Worm (Caenorhabditis elegans) whole organism, L1 larva: Measurements from ENCODE around the gene R07D5.2.

Experiments
- F16B12.6 ChIP-seq: fragments of 150-350 bp; optimal IDR thresholded peaks from 2 replicates; lab custom pipeline; 2014; ENCODE audit warnings: missing biosample characterization, missing genetic modification characterization
- aly-2 ChIP-seq: fragments of 150-350 bp; optimal IDR thresholded peaks from 2 replicates; lab custom pipeline; 2014; ENCODE audit warnings: missing biosample characterization, missing genetic modification characterization
- blmp-1 ChIP-seq: fragments of 150-350 bp; optimal IDR thresholded peaks from 2 replicates; lab custom pipeline; 2014; ENCODE audit warnings: missing biosample characterization, missing genetic modification characterization
- ceh-88 ChIP-seq: fragments of 200-800 bp; sonication (Bioruptor generic); IDR thresholded peaks from 2 replicates; pipeline ENCODE4 v1.3.6; 2022; ENCODE audit warnings: missing genetic modification characterization, missing compliant biosample characterization
- dpl-1 ChIP-seq, 3 experiments: fragments of 150-350 bp in 2 of 3; sonication (generic microtip) in 1 of 3; optimal IDR thresholded peaks; 2 replicates each; lab custom pipeline; 2014 to 2017; ENCODE audit warnings: missing biosample characterization in 3 of 3, missing genetic modification characterization in 3 of 3, missing genetic modification reagents in 3 of 3
- dsc-1 ChIP-seq: sonication (generic microtip); optimal IDR thresholded peaks from 2 replicates; lab custom pipeline; 2016; ENCODE audit warnings: mild to moderate bottlenecking, missing genetic modification characterization, missing compliant biosample characterization
- efl-1 ChIP-seq, 4 experiments: fragments of 150-350 bp; optimal IDR thresholded peaks in 3 of 4; peaks in 1 of 4; 1 replicate in 1 of 4; 2 replicates in 3 of 4; lab custom pipeline; 2014; ENCODE audit warnings: missing biosample characterization in 2 of 4, missing genetic modification characterization in 2 of 4, missing genetic modification reagents in 2 of 4
- egl-13 ChIP-seq: sonication (generic microtip); optimal IDR thresholded peaks from 2 replicates; lab custom pipeline; 2016; ENCODE audit warnings: missing genotype, missing genetic modification reagents, missing genetic modification characterization, missing compliant biosample characterization
- egl-27 ChIP-seq, 2 experiments: fragments of 150-350 bp in 1 of 2; sonication (generic microtip); optimal IDR thresholded peaks; 3 replicates each; lab custom pipeline; 2017 to 2018; ENCODE audit warnings: missing biosample characterization in 2 of 2, missing genetic modification characterization in 2 of 2, missing genetic modification reagents in 2 of 2
- elt-3 ChIP-seq, 6 experiments: fragments of 150-350 bp in 1 of 6; sonication (generic microtip); optimal IDR thresholded peaks; 2 replicates each; lab custom pipeline; 2017 to 2018; ENCODE audit warnings: missing biosample characterization in 6 of 6, missing genetic modification characterization in 6 of 6, inconsistent platforms in 1 of 6
- fkh-10 ChIP-seq: sonication (generic microtip); optimal IDR thresholded peaks from 2 replicates; lab custom pipeline; 2017; ENCODE audit warnings: missing biosample characterization, missing genetic modification reagents, missing genetic modification characterization
- fkh-4 ChIP-seq: sonication (generic microtip); optimal IDR thresholded peaks from 2 replicates; lab custom pipeline; 2016; ENCODE audit warnings: missing compliant biosample characterization, missing genetic modification characterization, borderline replicate concordance
- fos-1 ChIP-seq: fragments of 150-350 bp; optimal IDR thresholded peaks from 2 replicates; lab custom pipeline; 2014; ENCODE audit warnings: missing biosample characterization, missing genetic modification characterization
- grh-1 ChIP-seq: fragments of 200-800 bp; sonication (Bioruptor generic); IDR thresholded peaks from 2 replicates; pipeline ENCODE4 v1.3.6; 2022; ENCODE audit warnings: missing genetic modification reagents, missing genetic modification characterization, missing compliant biosample characterization
- hlh-4 ChIP-seq: sonication (generic microtip); optimal IDR thresholded peaks from 2 replicates; lab custom pipeline; 2016; ENCODE audit warnings: mild to moderate bottlenecking, missing genetic modification characterization, missing compliant biosample characterization
- irx-1 ChIP-seq: sonication (generic microtip); optimal IDR thresholded peaks from 2 replicates; lab custom pipeline; 2016; ENCODE audit warnings: missing genetic modification characterization, missing compliant biosample characterization
- lin-13 ChIP-seq: fragments of 150-350 bp; optimal IDR thresholded peaks from 2 replicates; lab custom pipeline; 2014; ENCODE audit warnings: missing biosample characterization, missing genetic modification reagents, missing genetic modification characterization
- lin-14 ChIP-seq: fragments of 200-800 bp; sonication (Bioruptor generic); optimal IDR thresholded peaks from 2 replicates; lab custom pipeline; 2018; ENCODE audit warnings: mild to moderate bottlenecking, missing genetic modification characterization, moderate library complexity, missing compliant biosample characterization
- lin-15B ChIP-seq: fragments of 150-350 bp; sonication (generic microtip); optimal IDR thresholded peaks from 3 replicates; lab custom pipeline; 2014; ENCODE audit warnings: missing biosample characterization, missing genetic modification characterization
- lin-35 ChIP-seq, 2 experiments: fragments of 150-350 bp; optimal IDR thresholded peaks; 2 replicates each; lab custom pipeline; 2014; ENCODE audit warnings: missing biosample characterization in 2 of 2, missing genetic modification characterization in 2 of 2, missing genetic modification reagents in 2 of 2
- lin-39 ChIP-seq: fragments of 150-350 bp; optimal IDR thresholded peaks from 2 replicates; lab custom pipeline; 2014; ENCODE audit warnings: missing biosample characterization, missing genetic modification reagents, missing genetic modification characterization
- lir-3 ChIP-seq: sonication (generic microtip); optimal IDR thresholded peaks from 2 replicates; lab custom pipeline; 2016; ENCODE audit warnings: mild to moderate bottlenecking, missing genetic modification characterization, moderate library complexity, missing compliant biosample characterization; ENCODE audit not compliant: poor library complexity
- mab-9 ChIP-seq: fragments of 200-800 bp; sonication (Bioruptor generic); IDR thresholded peaks from 2 replicates; pipeline ENCODE4 v1.3.6; 2022; ENCODE audit warnings: missing genetic modification reagents, missing genetic modification characterization, missing compliant biosample characterization
- mdl-1 ChIP-seq, 2 experiments: fragments of 150-350 bp; optimal IDR thresholded peaks; 2 replicates each; lab custom pipeline; 2014 to 2017; ENCODE audit warnings: missing biosample characterization in 2 of 2, missing genetic modification characterization in 2 of 2, inconsistent platforms in 1 of 2
- mep-1 ChIP-seq: fragments of 150-350 bp; optimal IDR thresholded peaks from 2 replicates; lab custom pipeline; 2014; ENCODE audit warnings: missing biosample characterization, missing genetic modification characterization
- nhr-11 ChIP-seq: fragments of 150-350 bp; optimal IDR thresholded peaks from 2 replicates; lab custom pipeline; 2014; ENCODE audit warnings: missing biosample characterization, missing genetic modification characterization
- nhr-19 ChIP-seq: fragments of 200-800 bp; sonication (Bioruptor generic); conservative IDR thresholded peaks from 2 replicates; pipeline ENCODE4 v1.3.6; 2022; ENCODE audit warnings: missing genetic modification characterization, missing compliant biosample characterization
- nhr-20 ChIP-seq: sonication (generic microtip); optimal IDR thresholded peaks from 2 replicates; lab custom pipeline; 2016; ENCODE audit warnings: mild to moderate bottlenecking, missing genetic modification characterization, missing compliant biosample characterization
- nhr-237 ChIP-seq: fragments of 150-350 bp; optimal IDR thresholded peaks from 2 replicates; lab custom pipeline; 2014; ENCODE audit warnings: missing biosample characterization, missing genetic modification characterization
- nhr-71 ChIP-seq: sonication (generic microtip); optimal IDR thresholded peaks from 2 replicates; lab custom pipeline; 2016; ENCODE audit warnings: mild to moderate bottlenecking, missing genetic modification characterization, moderate library complexity, missing compliant biosample characterization
- nhr-85 ChIP-seq: sonication (generic microtip); peaks from one replicate; lab custom pipeline; 2016; ENCODE audit warnings: missing genetic modification characterization, inconsistent platforms, missing compliant biosample characterization
- nhr-90 ChIP-seq: sonication (generic microtip); optimal IDR thresholded peaks from 2 replicates; lab custom pipeline; 2016; ENCODE audit warnings: mild to moderate bottlenecking, missing genetic modification characterization, missing compliant biosample characterization; ENCODE audit not compliant: poor library complexity
- skn-1 ChIP-seq: fragments of 150-350 bp; optimal IDR thresholded peaks from 2 replicates; lab custom pipeline; 2014; ENCODE audit warnings: missing biosample characterization, missing genetic modification characterization
- snpc-4 ChIP-seq: fragments of 150-350 bp; optimal IDR thresholded peaks from 2 replicates; lab custom pipeline; 2014; ENCODE audit warnings: missing biosample characterization, missing genetic modification characterization
- snu-23 ChIP-seq: sonication (generic microtip); optimal IDR thresholded peaks from 2 replicates; lab custom pipeline; 2016; ENCODE audit warnings: missing genetic modification characterization, missing compliant biosample characterization
- sox-4 ChIP-seq: sonication (generic microtip); optimal IDR thresholded peaks from 2 replicates; lab custom pipeline; 2016; ENCODE audit warnings: missing genetic modification characterization, missing compliant biosample characterization
- sptf-1 ChIP-seq: fragments of 150-350 bp; optimal IDR thresholded peaks from 2 replicates; lab custom pipeline; 2014; ENCODE audit warnings: missing biosample characterization, missing genetic modification characterization
- sup-37 ChIP-seq: fragments of 200-800 bp; sonication (Bioruptor generic); optimal IDR thresholded peaks from 2 replicates; lab custom pipeline; 2018; ENCODE audit warnings: mild to moderate bottlenecking, missing genetic modification characterization, missing compliant biosample characterization
- swsn-7 ChIP-seq: sonication (generic microtip); optimal IDR thresholded peaks from 2 replicates; lab custom pipeline; 2016; ENCODE audit warnings: missing genetic modification characterization, missing compliant biosample characterization
- tbx-2 ChIP-seq: sonication (generic microtip); optimal IDR thresholded peaks from 2 replicates; lab custom pipeline; 2016; ENCODE audit warnings: missing genetic modification characterization, missing compliant biosample characterization
- unc-130 ChIP-seq: fragments of 150-350 bp; optimal IDR thresholded peaks from 2 replicates; lab custom pipeline; 2017; ENCODE audit warnings: missing biosample characterization, missing genetic modification characterization, inconsistent platforms
- unc-30 ChIP-seq: sonication (generic microtip); optimal IDR thresholded peaks from 2 replicates; lab custom pipeline; 2017; ENCODE audit warnings: missing biosample characterization, missing genetic modification characterization
- unc-98 ChIP-seq: fragments of 200-800 bp; sonication (Bioruptor generic); IDR thresholded peaks from 2 replicates; pipeline ENCODE4 v1.3.6; 2022; ENCODE audit warnings: missing genetic modification characterization, missing compliant biosample characterization
- zag-1 ChIP-seq: fragments of 150-350 bp; optimal IDR thresholded peaks from 2 replicates; lab custom pipeline; 2014; ENCODE audit warnings: missing biosample characterization, missing genetic modification characterization
- zip-4 ChIP-seq: fragments of 200-800 bp; sonication (Bioruptor generic); optimal IDR thresholded peaks from 2 replicates; lab custom pipeline; 2018; ENCODE audit warnings: mild to moderate bottlenecking, missing genetic modification characterization, moderate library complexity, missing compliant biosample characterization

R07D5.2 gene

DNA sequence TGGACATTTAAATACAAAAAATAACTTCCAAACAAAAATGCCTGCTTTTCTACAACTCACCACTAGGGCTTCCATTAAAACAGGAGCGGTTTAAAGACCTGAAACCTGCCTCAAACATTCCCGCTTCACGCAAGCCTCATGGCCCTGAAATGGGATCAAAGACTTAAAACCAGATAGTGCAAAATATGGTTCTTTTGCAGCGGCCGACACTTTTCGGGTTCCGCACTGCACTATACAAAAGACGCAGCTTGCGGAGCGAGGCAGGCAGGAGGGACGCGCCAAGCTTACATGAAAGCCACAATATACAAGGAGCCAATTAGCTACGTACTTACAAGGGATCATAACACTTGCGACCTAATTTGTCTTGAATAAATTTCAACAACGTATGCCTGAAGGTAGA, 42.9 kb downstream of the R07D5.2 start:
- TF ChIP-seq lin-39 (tag; lab: Kevin White, UChicago), result no peak
- TF ChIP-seq snpc-4 (tag; lab: Kevin White, UChicago), result peak; percentile 34

DNA sequence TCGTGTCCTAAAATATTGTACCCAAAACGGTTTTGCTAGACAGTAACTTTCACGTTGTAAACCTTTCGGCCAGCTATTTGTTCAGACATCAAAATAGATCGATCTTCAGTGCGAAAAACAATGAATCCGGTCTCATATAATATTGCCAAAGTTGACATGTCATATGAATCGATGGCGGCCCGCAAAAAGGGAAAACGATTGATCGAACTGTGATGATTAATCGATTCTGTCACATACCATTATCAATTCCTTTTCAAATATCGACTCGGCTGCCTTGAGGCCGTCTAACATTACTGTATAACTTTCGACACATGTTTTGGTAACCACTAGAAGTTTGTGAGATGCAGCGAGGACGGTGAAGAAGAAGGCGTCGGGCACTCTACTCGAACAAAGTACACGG, 43.5 kb downstream of the R07D5.2 start:
- TF ChIP-seq nhr-85 (tag; lab: Kevin White, UChicago) (peak; percentile 96), unc-130 (tag; lab: Kevin White, UChicago) (peak; percentile 28), lin-14 (peak; percentile 56), mdl-1 (tag; optimal IDR thresholded peaks at IDR 0.05; lab: Kevin White, UChicago) (peak in 1 of 2 experiments; percentile 35), fkh-10 (no peak), elt-3 (tag; optimal IDR thresholded peaks at IDR 0.05; lab: Kevin White, UChicago) (peak in 2 of 6 experiments; percentile 71 to 72), ceh-88 (GFP tag; lab: Robert Waterston, UW) (no peak), sptf-1 (no peak), lin-39 (tag; lab: Kevin White, UChicago) (no peak), nhr-237 (tag; lab: Kevin White, UChicago) (no peak), egl-27 (tag; optimal IDR thresholded peaks at IDR 0.05; lab: Kevin White, UChicago) (no peak), irx-1 (tag; lab: Kevin White, UChicago) (no peak), tbx-2 (tag; lab: Kevin White, UChicago) (peak; percentile 69), sox-4 (tag; lab: Kevin White, UChicago) (no peak), nhr-71 (tag; lab: Kevin White, UChicago) (peak; percentile 80), nhr-90 (peak; percentile 74), fkh-4 (tag; lab: Kevin White, UChicago) (no peak), skn-1 (tag; lab: Kevin White, UChicago) (no peak), nhr-20 (tag; lab: Kevin White, UChicago) (peak; percentile 81), unc-98 (no peak), nhr-11 (tag; lab: Kevin White, UChicago) (no peak), dpl-1 (GFP tag; optimal IDR thresholded peaks at IDR 0.05; lab: Kevin White, UChicago) (peak in 1 of 3 experiments; percentile 8), swsn-7 (no peak), mab-9 (GFP tag; lab: Robert Waterston, UW) (no peak), lin-15B (tag; lab: Kevin White, UChicago) (no peak), efl-1 (optimal IDR thresholded peaks at IDR 0.05; lab: Kevin White, UChicago) (no peak), efl-1 (GFP tag; optimal IDR thresholded peaks at IDR 0.05 in 1 of 2; lab: Kevin White, UChicago) (peak in 1 of 2 experiments; percentile 58), blmp-1 (tag; lab: Kevin White, UChicago) (peak; percentile 94), mep-1 (tag; lab: Kevin White, UChicago) (no peak), lin-35 (GFP tag; optimal IDR thresholded peaks at IDR 0.05; lab: Kevin White, UChicago) (peak in 1 of 2 experiments; percentile 35), aly-2 (tag; lab: Kevin White, UChicago) (no peak), zip-4 (GFP tag; lab: Kevin White, UChicago) (no peak), hlh-4 (tag; lab: Kevin White, UChicago) (no peak), lir-3 (tag; lab: Kevin White, UChicago) (no peak), dsc-1 (tag; lab: Kevin White, UChicago) (no peak), fos-1 (no peak), grh-1 (GFP tag; lab: Robert Waterston, UW) (0 out of 2 replicates have a peak, but pooled peaks have one; percentile 61), nhr-19 (peak; percentile 49), snu-23 (GFP tag; lab: Kevin White, UChicago) (peak; percentile 67), sup-37 (no peak), unc-30 (tag; lab: Kevin White, UChicago) (no peak), zag-1 (tag; lab: Kevin White, UChicago) (no peak), lin-13 (GFP tag; lab: Kevin White, UChicago) (no peak), F16B12.6 (tag; lab: Kevin White, UChicago) (no peak), egl-13 (no peak)
